Fruit fly (Drosophila melanogaster) S2 (cell line): ENCODE measurements around the gene btz.

Experiments used
- CG8478 ChIP-seq: fragments of >200 bp; optimal IDR thresholded peaks from 2 replicates; lab custom pipeline; 2018
- CTCF ChIP-seq, 2 experiments: fragments of >200 bp; optimal IDR thresholded peaks; 2 replicates each; lab custom pipeline; 2018

btz gene

dm6 chr3R:27700229-27700573, at the start of gene btz:
Gene btz (plus strand): TSS chr3R:27700361.
- TF ChIP-seq CG8478 (no peak), CTCF (optimal IDR thresholded peaks at IDR 0.05; lab: Kevin White, UChicago) (peak in 1 of 2 experiments; percentile 5)

- TF ChIP-seq CG8478 (no peak), CTCF (optimal IDR thresholded peaks at IDR 0.05; lab: Kevin White, UChicago) (peak in 1 of 2 experiments; percentile 44)
Measured at dm6 chr3R:27651710-27652109, 48.5 kb upstream of the btz start.

- TF ChIP-seq CG8478 (no peak), CTCF (optimal IDR thresholded peaks at IDR 0.05; lab: Kevin White, UChicago) (no peak)
Measured at dm6 chr3R:27652156-27652810, 47.9 kb upstream of the btz start, which contains the start of gene RpS10a. Gene RpS10a (plus strand): TSS chr3R:27652760.

dm6 chr3R:27655109-27655508, 45.1 kb upstream of the btz start:
- no peak for TF ChIP-seq CG8478
- TF ChIP-seq CTCF (optimal IDR thresholded peaks at IDR 0.05; lab: Kevin White, UChicago): no peak

dm6 chr3R:27656686-27657535, 43.2 kb upstream of the btz start, which contains the start of gene tau:
Gene tau (minus strand): TSS chr3R:27656996.
- TF ChIP-seq CTCF (optimal IDR thresholded peaks at IDR 0.05; lab: Kevin White, UChicago): no peak
- no peak for TF ChIP-seq CG8478

dm6 chr3R:27660127-27660579, 40.0 kb upstream of the btz start, which contains the start of gene Mlc1:
Gene Mlc1 (minus strand): TSS chr3R:27660177.
- TF ChIP-seq CG8478 (no peak), CTCF (optimal IDR thresholded peaks at IDR 0.05; lab: Kevin White, UChicago) (no peak)

- TF ChIP-seq CTCF (optimal IDR thresholded peaks at IDR 0.05; lab: Kevin White, UChicago) (no peak), CG8478 (no peak)
Measured at dm6 chr3R:27661389-27661788, 38.8 kb upstream of the btz start.

- TF ChIP-seq CG8478: no peak
Measured at dm6 chr3R:27661971-27662489, 38.1 kb upstream of the btz start, which contains the start of gene unc80. Gene unc80 (plus strand): TSS chr3R:27662439.

- TF ChIP-seq CG8478: no peak
- no peak for TF ChIP-seq CTCF (optimal IDR thresholded peaks at IDR 0.05; lab: Kevin White, UChicago)
Measured at dm6 chr3R:27662857-27663256, 37.3 kb upstream of the btz start.

- TF ChIP-seq CTCF (optimal IDR thresholded peaks at IDR 0.05; lab: Kevin White, UChicago): peak in 1 of 2 experiments; percentile 18
- no peak for TF ChIP-seq CG8478
Measured at dm6 chr3R:27677174-27677726, 22.9 kb upstream of the btz start, which contains the start of gene Hsdl2. Gene Hsdl2 (plus strand): TSS chr3R:27677522.

- TF ChIP-seq CG8478: no peak
- no peak for TF ChIP-seq CTCF (optimal IDR thresholded peaks at IDR 0.05; lab: Kevin White, UChicago)
Measured at dm6 chr3R:27679019-27679418, 21.1 kb upstream of the btz start, which contains the start of gene CG12883. Gene CG12883 (plus strand): TSS chr3R:27679291.

dm6 chr3R:27679667-27680066, 20.5 kb upstream of the btz start:
- TF ChIP-seq CTCF (optimal IDR thresholded peaks at IDR 0.05; lab: Kevin White, UChicago) (no peak), CG8478 (no peak)

- TF ChIP-seq CTCF (optimal IDR thresholded peaks at IDR 0.05; lab: Kevin White, UChicago): no peak
- no peak for TF ChIP-seq CG8478
Measured at dm6 chr3R:27681799-27682198, 18.4 kb upstream of the btz start, which contains the start of gene Sce. Gene Sce (minus strand): TSS chr3R:27682029.

- no peak for TF ChIP-seq CTCF (optimal IDR thresholded peaks at IDR 0.05; lab: Kevin White, UChicago)
- no peak for TF ChIP-seq CG8478
Measured at dm6 chr3R:27685074-27685473, 15.1 kb upstream of the btz start.

- no peak for TF ChIP-seq CTCF (optimal IDR thresholded peaks at IDR 0.05; lab: Kevin White, UChicago)
- no peak for TF ChIP-seq CG8478
Measured at dm6 chr3R:27685539-27686012, 14.6 kb upstream of the btz start, which contains the start of gene CG12880. Gene CG12880 (plus strand): TSS chr3R:27685962.
